Fruit fly (Drosophila melanogaster): ENCODE results near the gene CG42740.
A peak's percentile ranks its signal among the peaks of the same experiment; 100 is the strongest.

The CG42740 gene

dm6 chr3R:30461608-30462243 lies 39.0 kb upstream of the CG42740 start (continued):
- TF ChIP-seq CG6808 (GFP tag; optimal IDR thresholded peaks at IDR 0.05) (peak; percentile 65), Hr39 (GFP tag; optimal IDR thresholded peaks at IDR 0.05) (peak; percentile 27), Blimp-1 (GFP tag; optimal IDR thresholded peaks at IDR 0.05) (no peak), Ets21C (GFP tag; optimal IDR thresholded peaks at IDR 0.05) (no peak), eg (GFP tag; IDR thresholded peaks at IDR 0.05) (peak; percentile 71), CG10669 (GFP tag; optimal IDR thresholded peaks at IDR 0.05) (peak; percentile 61), Sox15 (GFP tag; optimal IDR thresholded peaks at IDR 0.05) (peak; percentile 22), ss (GFP tag; optimal IDR thresholded peaks at IDR 0.05) (peak; percentile 41 to 65), CG3919 (GFP tag; optimal IDR thresholded peaks at IDR 0.05) (peak; percentile 49), CG4318 (GFP tag; optimal IDR thresholded peaks at IDR 0.05) (no peak), Eip78C (GFP tag) (peak; percentile 92), CG15336 (GFP tag; IDR thresholded peaks at IDR 0.05) (peak; percentile 67), CG3032 (tag; optimal IDR thresholded peaks at IDR 0.05) (peak; percentile 52), CG11762 (GFP tag; optimal IDR thresholded peaks at IDR 0.05; ENCODE audit: insufficient read depth) (peak; percentile 43), spab (GFP tag; optimal IDR thresholded peaks at IDR 0.05) (peak; percentile 43), achi (GFP tag; optimal IDR thresholded peaks at IDR 0.05) (peak; percentile 62), dsx (GFP tag; optimal IDR thresholded peaks at IDR 0.05; ENCODE audit: poor library complexity, severe bottlenecking) (peak; percentile 52), CG9139 (GFP tag; optimal IDR thresholded peaks at IDR 0.05) (peak; percentile 25), fkh (GFP tag; optimal IDR thresholded peaks at IDR 0.05) (no peak), net (GFP tag; optimal IDR thresholded peaks at IDR 0.05) (peak; percentile 36), fd59A (GFP tag; optimal IDR thresholded peaks at IDR 0.05) (peak; percentile 16), Eip93F (GFP tag; optimal IDR thresholded peaks at IDR 0.05) (no peak), CG8632 (GFP tag; optimal IDR thresholded peaks at IDR 0.05) (peak; percentile 64), vri (GFP tag; optimal IDR thresholded peaks at IDR 0.05) (peak; percentile 7), CG6276 (GFP tag; optimal IDR thresholded peaks at IDR 0.05) (peak; percentile 48), cyc (GFP tag; optimal IDR thresholded peaks at IDR 0.05) (peak; percentile 6), OdsH (GFP tag; optimal IDR thresholded peaks at IDR 0.05) (peak; percentile 61), acj6 (GFP tag; optimal IDR thresholded peaks at IDR 0.05) (peak; percentile 60), dac (GFP tag; optimal IDR thresholded peaks at IDR 0.05) (no peak), CG16779 (tag; optimal IDR thresholded peaks at IDR 0.05) (peak; percentile 18), salr (GFP tag; optimal IDR thresholded peaks at IDR 0.05) (peak in 1 of 2 experiments; percentile 29), Sox102F (GFP tag; optimal IDR thresholded peaks at IDR 0.05) (peak; percentile 45), Hr38 (GFP tag; optimal IDR thresholded peaks at IDR 0.05) (no peak), Gug (GFP tag; IDR thresholded peaks at IDR 0.05) (no peak), Sox14 (GFP tag; optimal IDR thresholded peaks at IDR 0.05) (peak; percentile 48), Eip75B (GFP tag; optimal IDR thresholded peaks at IDR 0.05) (peak; percentile 45), CG8119 (GFP tag; IDR thresholded peaks at IDR 0.05) (peak; percentile 54; the same call in 1 of the 3 replicates), CG32006 (GFP tag; optimal IDR thresholded peaks at IDR 0.05) (peak; percentile 71), CG7368 (GFP tag; optimal IDR thresholded peaks at IDR 0.05) (peak; percentile 24)

dm6 chr3R:30460187-30460586 lies 37.4 kb upstream of the CG42740 start:
- TF ChIP-seq CG11294 (GFP tag; IDR thresholded peaks at IDR 0.05) (no peak), CG15336 (GFP tag; IDR thresholded peaks at IDR 0.05) (peak; percentile 18; the same call in 1 of the 2 replicates), fkh (GFP tag; optimal IDR thresholded peaks at IDR 0.05) (no peak), CG6854 (GFP tag; optimal IDR thresholded peaks at IDR 0.05) (peak; percentile 21), salr (GFP tag; optimal IDR thresholded peaks at IDR 0.05) (no peak), Eip78C (GFP tag) (peak; percentile 26), CG4318 (GFP tag; optimal IDR thresholded peaks at IDR 0.05) (no peak), dac (GFP tag; optimal IDR thresholded peaks at IDR 0.05) (no peak), svp (GFP tag) (peak; percentile 50), eg (GFP tag; IDR thresholded peaks at IDR 0.05) (peak; percentile 10; the same call in 1 of the 3 replicates), CG7368 (GFP tag; optimal IDR thresholded peaks at IDR 0.05) (no peak), CG6163 (GFP tag; IDR thresholded peaks at IDR 0.05) (peak; percentile 41; the same call in 1 of the 3 replicates)

Data from whole organism, prepupa.